Fruit fly (Drosophila melanogaster): ENCODE measurements around the gene Golgin104.

dm6 chr3L:16391257-16391656, 39.5 kb upstream of the Golgin104 start:
- TF ChIP-seq slbo (GFP tag; IDR thresholded peaks at IDR 0.05): no peak
- no peak for TF ChIP-seq CG13287 (GFP tag; IDR thresholded peaks at IDR 0.05; ENCODE audit: partially characterized antibody)
- TF ChIP-seq zfh1 (GFP tag; IDR thresholded peaks at IDR 0.05): 0 out of 3 replicates have a peak, but pooled peaks have one; percentile 23
- no peak for TF ChIP-seq CG11085 (GFP tag; IDR thresholded peaks at IDR 0.05)
- no peak for TF ChIP-seq CG1233 (GFP tag; optimal IDR thresholded peaks at IDR 0.05)
- TF ChIP-seq CG1647 (GFP tag; optimal IDR thresholded peaks at IDR 0.05): no peak
- no peak for TF ChIP-seq CG12219 (GFP tag; optimal IDR thresholded peaks at IDR 0.05)
